Worm (Caenorhabditis elegans) whole organism, L2 larva: ENCODE measurements around the gene Y32H12A.6.
A peak's percentile ranks its signal among the peaks of the same experiment; 100 is the strongest.

Experiments
- C34F6.9 ChIP-seq: fragments of 150-350 bp; optimal IDR thresholded peaks from 2 replicates; lab custom pipeline; 2014; ENCODE audit warnings: missing biosample characterization, missing genetic modification characterization
- F13H6.1 ChIP-seq: sonication (generic microtip); optimal IDR thresholded peaks from 2 replicates; lab custom pipeline; 2016; ENCODE audit warnings: missing genetic modification characterization, missing compliant biosample characterization
- R02D3.7 ChIP-seq: fragments of 150-350 bp; optimal IDR thresholded peaks from 2 replicates; lab custom pipeline; 2014; ENCODE audit warnings: missing biosample characterization, missing genetic modification characterization
- alr-1 ChIP-seq: fragments of 150-350 bp; optimal IDR thresholded peaks from 2 replicates; lab custom pipeline; 2014; ENCODE audit warnings: missing biosample characterization, missing genetic modification characterization
- aly-2 ChIP-seq: fragments of 150-350 bp; optimal IDR thresholded peaks from 2 replicates; lab custom pipeline; 2014; ENCODE audit warnings: missing biosample characterization, missing genetic modification characterization
- ama-1 ChIP-seq: fragments of 150-350 bp; optimal IDR thresholded peaks from 2 replicates; lab custom pipeline; 2018; ENCODE audit warnings: inconsistent platforms
- blmp-1 ChIP-seq: sonication (generic microtip); optimal IDR thresholded peaks from 2 replicates; lab custom pipeline; 2017; ENCODE audit warnings: missing genetic modification characterization, mild to moderate bottlenecking, missing compliant biosample characterization, antibody characterized with exemption, moderate library complexity; ENCODE audit not compliant: insufficient read depth
- ceh-82 ChIP-seq: fragments of 150-350 bp; optimal IDR thresholded peaks from 2 replicates; lab custom pipeline; 2014; ENCODE audit warnings: missing biosample characterization, missing genetic modification characterization
- crh-2 ChIP-seq: sonication (generic microtip); optimal IDR thresholded peaks from 2 replicates; lab custom pipeline; 2017; ENCODE audit warnings: missing biosample characterization, missing genetic modification characterization
- egl-27 ChIP-seq: sonication (generic microtip); optimal IDR thresholded peaks from 3 replicates; lab custom pipeline; 2017; ENCODE audit warnings: missing biosample characterization, missing genetic modification reagents, missing genetic modification characterization
- elt-3 ChIP-seq: sonication (generic microtip); optimal IDR thresholded peaks from 2 replicates; lab custom pipeline; 2017; ENCODE audit warnings: missing biosample characterization, missing genetic modification characterization
- fos-1 ChIP-seq: fragments of 150-350 bp; optimal IDR thresholded peaks from 2 replicates; lab custom pipeline; 2014; ENCODE audit warnings: missing biosample characterization, missing genetic modification characterization
- gmeb-1 ChIP-seq: fragments of 150-350 bp; optimal IDR thresholded peaks from 2 replicates; lab custom pipeline; 2014; ENCODE audit warnings: missing biosample characterization, missing genetic modification characterization
- lin-11 ChIP-seq: fragments of 150-350 bp; sonication (generic microtip); optimal IDR thresholded peaks from 2 replicates; lab custom pipeline; 2014; ENCODE audit warnings: missing biosample characterization, missing genetic modification characterization, inconsistent platforms, mixed read lengths
- lin-39 ChIP-seq: fragments of 150-350 bp; optimal IDR thresholded peaks from 2 replicates; lab custom pipeline; 2014; ENCODE audit warnings: missing biosample characterization, missing genetic modification reagents, missing genetic modification characterization
- lsy-2 ChIP-seq, 2 experiments: fragments of 150-350 bp in 1 of 2; sonication (generic microtip) in 1 of 2; optimal IDR thresholded peaks; 2 replicates each; lab custom pipeline; 2014 to 2017; ENCODE audit warnings: missing biosample characterization in 2 of 2, missing genetic modification characterization in 2 of 2
- nhr-10 ChIP-seq: sonication (generic microtip); optimal IDR thresholded peaks from 2 replicates; lab custom pipeline; 2017; ENCODE audit warnings: missing biosample characterization, missing genetic modification characterization
- nhr-11 ChIP-seq: fragments of 150-350 bp; optimal IDR thresholded peaks from 2 replicates; lab custom pipeline; 2014; ENCODE audit warnings: missing biosample characterization, missing genetic modification characterization
- nhr-12 ChIP-seq: fragments of 150-350 bp; optimal IDR thresholded peaks from 2 replicates; lab custom pipeline; 2014; ENCODE audit warnings: missing biosample characterization, missing genetic modification characterization
- nhr-129 ChIP-seq: fragments of 150-350 bp; optimal IDR thresholded peaks from 2 replicates; lab custom pipeline; 2014; ENCODE audit warnings: missing biosample characterization, missing genetic modification characterization
- nhr-21 ChIP-seq: fragments of 150-350 bp; optimal IDR thresholded peaks from 2 replicates; lab custom pipeline; 2014; ENCODE audit warnings: missing biosample characterization, missing genetic modification characterization
- nhr-237 ChIP-seq: fragments of 150-350 bp; optimal IDR thresholded peaks from 2 replicates; lab custom pipeline; 2014; ENCODE audit warnings: missing biosample characterization, missing genetic modification characterization
- nhr-25 ChIP-seq: fragments of 150-350 bp; sonication (generic microtip); optimal IDR thresholded peaks from 3 replicates; lab custom pipeline; 2014; ENCODE audit warnings: missing biosample characterization, missing genetic modification characterization
- nhr-6 ChIP-seq: fragments of 150-350 bp; optimal IDR thresholded peaks from 2 replicates; lab custom pipeline; 2014; ENCODE audit warnings: missing biosample characterization, missing genetic modification characterization
- sem-4 ChIP-seq: fragments of 150-350 bp; optimal IDR thresholded peaks from 2 replicates; lab custom pipeline; 2014; ENCODE audit warnings: missing biosample characterization, missing genetic modification reagents, missing genetic modification characterization
- skn-1 ChIP-seq: sonication (generic microtip); optimal IDR thresholded peaks from 2 replicates; lab custom pipeline; 2017; ENCODE audit warnings: missing biosample characterization, missing genetic modification characterization
- sma-3 ChIP-seq: sonication (generic microtip); optimal IDR thresholded peaks from 2 replicates; lab custom pipeline; 2016; ENCODE audit warnings: missing genetic modification reagents, missing genetic modification characterization, missing compliant biosample characterization
- unc-39 ChIP-seq: fragments of 150-350 bp; optimal IDR thresholded peaks from 2 replicates; lab custom pipeline; 2014; ENCODE audit warnings: missing biosample characterization, missing genetic modification characterization
- unc-55 ChIP-seq: fragments of 150-350 bp; sonication (generic microtip); optimal IDR thresholded peaks from 3 replicates; lab custom pipeline; 2014; ENCODE audit warnings: missing biosample characterization, missing genetic modification reagents, missing genetic modification characterization
- zag-1 ChIP-seq: fragments of 150-350 bp; optimal IDR thresholded peaks from 2 replicates; lab custom pipeline; 2014; ENCODE audit warnings: missing biosample characterization, missing genetic modification characterization
- ztf-1 ChIP-seq: fragments of 200-800 bp; sonication (Bioruptor generic); conservative IDR thresholded peaks from 2 replicates; pipeline ENCODE4 v1.3.6; 2022; ENCODE audit warnings: missing genetic modification characterization, missing compliant biosample characterization

The Y32H12A.6 gene

DNA sequence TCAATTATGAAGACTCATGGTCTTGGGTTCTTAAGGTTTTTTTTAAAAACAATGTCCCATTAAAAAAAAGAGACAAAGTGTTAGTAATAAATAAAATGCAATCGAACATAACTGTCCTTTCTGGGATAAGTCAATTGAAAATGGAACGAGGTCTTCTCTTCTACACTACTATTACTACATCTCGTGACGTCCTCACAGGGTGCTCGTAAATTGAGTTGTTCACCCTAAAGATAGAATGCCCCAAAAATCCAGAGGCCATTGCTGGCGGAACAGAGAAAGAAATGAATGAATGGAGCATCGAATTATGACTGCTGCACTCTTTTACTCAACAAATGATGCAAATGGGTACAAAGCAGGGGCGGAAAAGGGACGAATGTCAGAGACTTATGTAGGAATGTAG lies 20.4 kb upstream of the Y32H12A.6 start:
- TF ChIP-seq crh-2 (tag; lab: Kevin White, UChicago): no peak
- no peak for TF ChIP-seq nhr-237 (tag; lab: Kevin White, UChicago)
- no peak for TF ChIP-seq ztf-1 (GFP tag; lab: Robert Waterston, UW)
- TF ChIP-seq nhr-25 (tag; lab: Kevin White, UChicago): no peak
- TF ChIP-seq fos-1 (tag; lab: Kevin White, UChicago): no peak
- no peak for TF ChIP-seq nhr-10 (tag; lab: Kevin White, UChicago)
- no peak for TF ChIP-seq unc-39
- no peak for TF ChIP-seq sma-3 (GFP tag; lab: Kevin White, UChicago)
- no peak for TF ChIP-seq nhr-11 (tag; lab: Kevin White, UChicago)
- TF ChIP-seq gmeb-1: no peak
- no peak for TF ChIP-seq lin-11 (tag; lab: Kevin White, UChicago)
- no peak for TF ChIP-seq nhr-129
- no peak for TF ChIP-seq nhr-6 (tag; lab: Kevin White, UChicago)
- no peak for TF ChIP-seq F13H6.1 (tag; lab: Kevin White, UChicago)
- TF ChIP-seq sem-4: no peak

DNA sequence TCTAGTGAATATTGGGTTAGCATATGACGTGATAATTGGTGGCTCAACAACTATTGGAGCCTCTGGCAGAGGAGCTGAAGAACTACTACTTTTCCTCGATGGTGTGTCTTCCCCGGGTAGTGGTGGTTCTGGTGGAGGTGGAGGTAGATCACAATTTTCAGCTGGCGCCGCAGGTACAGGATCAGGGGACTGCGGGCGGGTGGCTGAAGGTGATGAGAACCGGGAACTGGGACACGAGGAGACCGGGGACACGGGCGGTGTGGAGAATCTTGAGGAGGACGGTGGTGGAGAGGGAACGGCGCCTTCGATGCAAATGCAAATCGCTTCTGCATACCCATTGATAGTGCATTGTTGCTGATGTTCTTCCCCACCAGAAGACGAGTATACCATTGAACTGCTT lies 13.8 kb upstream of the Y32H12A.6 start:
- TF ChIP-seq ztf-1 (GFP tag; lab: Robert Waterston, UW) (no peak), zag-1 (tag; lab: Kevin White, UChicago) (no peak)

DNA sequence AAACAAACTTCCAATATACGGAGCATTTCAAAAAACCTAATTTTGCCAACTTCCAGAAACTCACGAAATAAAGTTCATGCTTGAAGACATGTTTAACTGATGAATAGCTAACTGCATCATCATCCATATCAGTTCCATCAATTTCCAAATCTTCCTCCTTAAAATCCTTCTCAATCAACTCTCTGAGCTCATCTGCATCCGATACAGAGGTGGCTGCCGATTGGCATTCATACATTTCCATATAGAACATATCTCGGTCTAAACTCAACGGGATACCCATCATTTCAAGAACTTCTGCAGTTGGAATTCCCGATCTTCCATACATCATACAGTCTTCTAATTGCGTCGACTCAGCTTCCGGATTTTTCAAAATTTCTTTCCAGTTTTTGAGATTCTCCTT lies 7.4 kb upstream of the Y32H12A.6 start:
- no peak for TF ChIP-seq alr-1 (tag; lab: Kevin White, UChicago)
- no peak for TF ChIP-seq skn-1
- TF ChIP-seq unc-39: no peak
- no peak for TF ChIP-seq lin-39
- TF ChIP-seq, all 48 proteins: peak for 0

DNA sequence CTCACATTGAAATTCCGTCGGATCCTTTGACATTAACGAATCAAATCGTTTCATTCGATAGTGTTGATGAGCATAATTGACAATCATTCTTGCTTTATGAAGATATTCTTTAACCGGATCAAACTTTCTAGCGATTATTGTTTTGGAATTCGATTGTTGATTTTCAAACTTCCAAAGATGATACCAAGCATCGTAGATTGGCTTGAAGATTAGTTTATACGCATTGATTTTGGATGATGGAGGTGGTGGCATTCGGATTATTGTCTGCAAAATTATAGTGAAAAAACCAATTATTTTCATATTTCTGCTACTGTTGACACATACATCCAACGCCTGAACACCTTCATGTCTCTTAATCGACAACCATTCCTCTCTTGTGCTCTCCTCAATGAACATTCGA lies 6.1 kb upstream of the Y32H12A.6 start:
- TF ChIP-seq nhr-21 (no peak), ama-1 (lab: Kevin White, UChicago) (no peak)

DNA sequence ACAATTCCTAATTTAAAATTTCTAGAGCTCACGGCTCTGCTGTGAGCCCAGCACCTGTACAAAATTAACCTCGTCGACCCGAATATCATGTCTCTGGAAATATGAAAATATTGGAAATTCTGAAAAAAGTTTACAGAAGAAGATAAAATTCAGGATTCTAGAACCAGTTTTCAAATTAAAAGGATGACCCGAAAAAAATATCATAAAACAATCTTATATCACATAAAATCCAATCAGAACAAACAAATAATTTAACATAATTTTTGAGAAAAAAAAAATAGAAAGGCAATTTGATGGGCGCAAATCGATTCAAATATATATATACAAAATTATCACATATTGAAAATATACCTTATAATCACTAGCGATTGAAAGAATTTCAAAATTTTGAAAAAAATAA lies 3.3 kb upstream of the Y32H12A.6 start, which contains the start of gene Y32H12A.7:
Gene Y32H12A.7 (minus strand): TSS at position 101 of the 400 bp plus-strand sequence.
- no peak for TF ChIP-seq fos-1 (tag; lab: Kevin White, UChicago)
- no peak for TF ChIP-seq unc-55
- no peak for TF ChIP-seq lsy-2 (tag; optimal IDR thresholded peaks at IDR 0.05; lab: Kevin White, UChicago)
- TF ChIP-seq sma-3 (GFP tag; lab: Kevin White, UChicago): no peak
- TF ChIP-seq, all 48 proteins: peak for 0

DNA sequence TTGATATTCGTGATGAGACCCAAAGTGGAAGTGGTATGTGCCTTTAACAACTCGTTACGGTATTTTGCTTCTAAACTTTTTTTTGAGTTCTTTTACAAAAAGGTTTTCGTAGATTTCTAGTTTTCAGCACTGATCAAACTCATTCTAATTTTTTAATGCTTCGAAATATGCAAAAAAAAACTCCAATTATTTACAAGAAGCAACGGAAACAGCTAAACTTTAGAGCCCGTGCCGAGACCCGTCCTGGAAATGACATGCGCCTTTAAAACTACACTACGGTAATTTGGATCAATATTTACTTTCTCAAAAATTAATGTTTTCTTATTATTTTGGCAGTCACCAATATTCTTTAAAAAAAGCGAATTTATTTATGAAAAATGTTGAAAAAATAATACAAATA lies 1.4 kb downstream of the Y32H12A.6 start:
- no peak for TF ChIP-seq skn-1
- no peak for TF ChIP-seq aly-2 (tag; lab: Kevin White, UChicago)
- TF ChIP-seq nhr-237 (tag; lab: Kevin White, UChicago): no peak
- TF ChIP-seq zag-1 (tag; lab: Kevin White, UChicago): no peak
- TF ChIP-seq lin-39: no peak
- TF ChIP-seq fos-1 (tag; lab: Kevin White, UChicago): no peak
- TF ChIP-seq nhr-21: no peak
- TF ChIP-seq ceh-82 (tag; lab: Kevin White, UChicago): no peak
- TF ChIP-seq gmeb-1: no peak
- TF ChIP-seq blmp-1 (tag; lab: Kevin White, UChicago): no peak
- TF ChIP-seq egl-27 (tag; lab: Kevin White, UChicago): no peak
- TF ChIP-seq F13H6.1 (tag; lab: Kevin White, UChicago): no peak
- TF ChIP-seq ztf-1 (GFP tag; lab: Robert Waterston, UW): no peak
- no peak for TF ChIP-seq nhr-6 (tag; lab: Kevin White, UChicago)
- TF ChIP-seq R02D3.7: no peak
- no peak for TF ChIP-seq unc-39
- no peak for TF ChIP-seq crh-2 (tag; lab: Kevin White, UChicago)

DNA sequence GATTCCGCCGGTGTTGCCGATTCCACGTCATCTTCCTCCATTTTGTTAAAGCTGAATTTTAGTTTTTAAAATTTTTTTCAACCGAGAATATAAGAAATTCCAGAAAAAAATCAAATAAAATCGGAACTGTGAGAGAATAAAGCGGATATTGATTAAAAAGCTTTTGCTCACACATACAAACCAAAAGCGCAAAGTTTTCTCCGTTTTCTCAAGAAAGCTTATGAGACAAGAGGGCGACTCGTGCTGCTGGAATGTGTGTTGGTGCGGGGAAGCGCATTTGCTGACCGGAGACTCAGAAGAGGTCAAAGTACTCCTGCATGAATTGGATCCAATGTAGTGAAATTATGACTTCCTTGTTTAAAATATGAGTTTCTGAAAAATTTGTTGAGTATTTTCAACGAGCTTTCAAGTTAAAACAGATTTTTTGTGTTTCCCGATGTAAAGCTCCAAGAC lies 2.1 kb downstream of the Y32H12A.6 start, which contains the start of gene paqr-2:
Gene paqr-2 (minus strand): TSS at position 51 of the 453 bp plus-strand sequence.
- TF ChIP-seq lin-11 (tag; lab: Kevin White, UChicago) (peak; percentile 1), elt-3 (tag; lab: Kevin White, UChicago) (no peak), nhr-129 (peak; percentile 48), ama-1 (lab: Kevin White, UChicago) (peak; percentile 30), fos-1 (tag; lab: Kevin White, UChicago) (peak; percentile 15), lsy-2 (tag; optimal IDR thresholded peaks at IDR 0.05; lab: Kevin White, UChicago) (peak in 1 of 2 experiments; percentile 49), C34F6.9 (tag; lab: Kevin White, UChicago) (peak; percentile 64), unc-55 (peak; percentile 35), alr-1 (tag; lab: Kevin White, UChicago) (no peak), nhr-12 (tag; lab: Kevin White, UChicago) (no peak)
- TF ChIP-seq, all 48 proteins: peak for 7
